Fruit fly (Drosophila melanogaster) whole organism, adult: Measurements from ENCODE around the gene Aos1.
A peak's percentile ranks its signal among the peaks of the same experiment; 100 is the strongest.

ENCODE experiments used
- CG11617 ChIP-seq: fragments of 200-800 bp; sonication (Bioruptor generic); optimal IDR thresholded peaks from 2 replicates; lab custom pipeline; 2017; ENCODE audit warnings: mild to moderate bottlenecking, missing biosample characterization, missing genetic modification reagents, missing genetic modification characterization
- CG12768 ChIP-seq: fragments of 200-800 bp; sonication (Bioruptor generic); optimal IDR thresholded peaks from 2 replicates; lab custom pipeline; 2017; ENCODE audit warnings: missing biosample characterization, missing genetic modification characterization, mild to moderate bottlenecking, moderate library complexity, missing genetic modification reagents
- CG14711 ChIP-seq: fragments of 200-800 bp; sonication (Bioruptor generic); optimal IDR thresholded peaks from 2 replicates; lab custom pipeline; 2018; ENCODE audit warnings: missing biosample characterization, mild to moderate bottlenecking, missing genetic modification characterization, moderate library complexity
- CG1620 ChIP-seq: fragments of 200-800 bp; sonication (Bioruptor generic); optimal IDR thresholded peaks from 2 replicates; lab custom pipeline; 2016; ENCODE audit warnings: missing biosample characterization, missing genetic modification characterization
- CG33017 ChIP-seq: fragments of 200-800 bp; sonication (Bioruptor generic); optimal IDR thresholded peaks from 2 replicates; lab custom pipeline; 2018; ENCODE audit warnings: missing biosample characterization, mild to moderate bottlenecking, missing genetic modification characterization, moderate library complexity
- CG5204 ChIP-seq: fragments of 200-800 bp; sonication (Bioruptor generic); optimal IDR thresholded peaks from 2 replicates; lab custom pipeline; 2016; ENCODE audit warnings: missing biosample characterization, missing genetic modification characterization
- CG7045 ChIP-seq: fragments of 200-800 bp; sonication (Bioruptor generic); optimal IDR thresholded peaks from 2 replicates; lab custom pipeline; 2017; ENCODE audit warnings: missing biosample characterization, mild to moderate bottlenecking, missing genetic modification characterization
- CG7101 ChIP-seq: fragments of 200-800 bp; sonication (Bioruptor generic); optimal IDR thresholded peaks from 2 replicates; lab custom pipeline; 2018; ENCODE audit warnings: missing biosample characterization, mild to moderate bottlenecking, missing genetic modification characterization, moderate library complexity
- Clk ChIP-seq: fragments of 200-800 bp; sonication (Bioruptor generic); optimal IDR thresholded peaks from 2 replicates; lab custom pipeline; 2017; ENCODE audit warnings: missing biosample characterization, missing genetic modification characterization
- Crg-1 ChIP-seq: fragments of 200-800 bp; sonication (Bioruptor generic); optimal IDR thresholded peaks from 2 replicates; lab custom pipeline; 2016; ENCODE audit warnings: missing biosample characterization, missing genetic modification characterization
- Hr96 ChIP-seq: fragments of 200-800 bp; sonication (Bioruptor generic); optimal IDR thresholded peaks from 2 replicates; lab custom pipeline; 2016; ENCODE audit warnings: missing biosample characterization, missing genetic modification characterization
- Mnt ChIP-seq: fragments of 200-800 bp; sonication (Bioruptor generic); optimal IDR thresholded peaks from 2 replicates; lab custom pipeline; 2016; ENCODE audit warnings: missing biosample characterization, mild to moderate bottlenecking, missing genetic modification characterization
- bab1 ChIP-seq: fragments of 200-800 bp; sonication (Bioruptor generic); optimal IDR thresholded peaks from 3 replicates; lab custom pipeline; 2019; ENCODE audit warnings: missing biosample characterization, mild to moderate bottlenecking, missing genetic modification characterization, moderate library complexity
- cic ChIP-seq: fragments of 200-800 bp; sonication (Bioruptor generic); optimal IDR thresholded peaks from 2 replicates; lab custom pipeline; 2017; ENCODE audit warnings: missing biosample characterization, mild to moderate bottlenecking, missing genetic modification characterization, moderate library complexity
- cnc ChIP-seq, 2 experiments: fragments of >200 bp; optimal IDR thresholded peaks; 2 replicates each; lab custom pipeline; 2017
- kay ChIP-seq: fragments of 200-800 bp; sonication (Bioruptor generic); peaks from one replicate; lab custom pipeline; 2016; ENCODE audit warnings: missing biosample characterization, missing genetic modification characterization, borderline replicate concordance
- ovo ChIP-seq: fragments of 200-800 bp; sonication (Bioruptor generic); optimal IDR thresholded peaks from 2 replicates; lab custom pipeline; 2016; ENCODE audit warnings: missing biosample characterization, missing genetic modification characterization
- pad ChIP-seq: fragments of 200-800 bp; sonication (Bioruptor generic); optimal IDR thresholded peaks from 3 replicates; lab custom pipeline; 2017; ENCODE audit warnings: missing biosample characterization, missing genetic modification characterization, mild to moderate bottlenecking, moderate library complexity, missing genetic modification reagents
- tj ChIP-seq: fragments of 200-800 bp; sonication (Bioruptor generic); optimal IDR thresholded peaks from 3 replicates; lab custom pipeline; 2017; ENCODE audit warnings: missing biosample characterization, mild to moderate bottlenecking, missing genetic modification characterization, moderate library complexity
- toe ChIP-seq: fragments of 200-800 bp; sonication (Bioruptor generic); optimal IDR thresholded peaks from 2 replicates; lab custom pipeline; 2016; ENCODE audit warnings: missing biosample characterization, missing genetic modification characterization

Aos1 gene

DNA sequence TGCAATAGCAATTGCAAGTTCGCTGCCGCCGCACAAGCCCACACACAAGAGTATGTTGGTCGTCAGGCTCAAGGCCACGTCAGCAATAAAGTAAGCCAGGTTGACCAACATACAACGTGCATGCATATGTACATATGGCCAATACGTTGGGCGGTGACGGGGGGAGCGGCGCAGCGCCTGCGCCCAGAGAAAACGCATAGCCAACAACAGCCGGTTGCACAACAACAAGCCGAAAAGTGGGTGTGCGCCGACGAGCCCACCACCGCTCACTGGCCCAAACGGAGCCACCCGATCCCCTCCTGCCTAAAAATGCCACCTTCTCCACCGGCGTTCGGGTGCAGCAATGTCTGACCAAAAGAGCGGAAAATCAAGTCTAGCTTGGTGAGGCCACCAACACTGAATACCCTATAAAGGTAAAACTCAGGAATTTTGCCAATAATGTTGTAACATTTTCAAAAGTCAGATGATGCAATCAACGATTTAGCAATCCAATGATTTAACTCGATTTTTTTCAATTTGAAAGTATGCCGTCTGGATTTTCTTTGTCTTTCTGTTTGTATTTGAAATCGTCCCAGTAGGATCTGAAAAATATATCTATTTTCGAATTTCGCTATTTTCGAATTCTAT is 18.4 kb upstream of the Aos1 start, which contains the start of gene CG5509:
Gene CG5509, plus strand, starts transcription at position 577 of the 627 bp plus-strand sequence.
- TF ChIP-seq tj (peak; percentile 66), cic (GFP tag; lab: Kevin White, UChicago) (peak; percentile 12), CG7101 (tag; lab: Kevin White, UChicago) (no peak)

- TF ChIP-seq bab1 (GFP tag; lab: Kevin White, UChicago) = peak; percentile 60
- TF ChIP-seq cic (GFP tag; lab: Kevin White, UChicago) = no peak
- no peak for TF ChIP-seq kay
- TF ChIP-seq toe = no peak
- peak; percentile 45 for TF ChIP-seq CG7045 (GFP tag; lab: Kevin White, UChicago)
- peak; percentile 25 for TF ChIP-seq CG7101 (tag; lab: Kevin White, UChicago)
- no peak for TF ChIP-seq cnc (optimal IDR thresholded peaks at IDR 0.05; lab: Kevin White, UChicago)
- TF ChIP-seq Hr96 (GFP tag; lab: Kevin White, UChicago) = no peak
- TF ChIP-seq ovo = no peak
- peak; percentile 66 for TF ChIP-seq CG12768
- no peak for TF ChIP-seq CG5204 (GFP tag; lab: Kevin White, UChicago)
- peak; percentile 46 for TF ChIP-seq CG14711 (tag; lab: Kevin White, UChicago)
- TF ChIP-seq tj = no peak
- TF ChIP-seq pad (GFP tag; lab: Kevin White, UChicago) = no peak
- TF ChIP-seq Crg-1 = no peak
- TF ChIP-seq Clk (GFP tag; lab: Kevin White, UChicago) = no peak
- no peak for TF ChIP-seq CG1620 (GFP tag; lab: Kevin White, UChicago)
- peak; percentile 39 for TF ChIP-seq CG33017 (tag; lab: Kevin White, UChicago)
- no peak for TF ChIP-seq Mnt (GFP tag; lab: Kevin White, UChicago)
- peak; percentile 4 for TF ChIP-seq CG11617
Observed at dm6 chr3R:12451376-12451775, 17.8 kb upstream of the Aos1 start.

- TF ChIP-seq Clk (GFP tag; lab: Kevin White, UChicago) (no peak), cic (GFP tag; lab: Kevin White, UChicago) (no peak), Mnt (GFP tag; lab: Kevin White, UChicago) (no peak), Hr96 (GFP tag; lab: Kevin White, UChicago) (no peak), CG14711 (tag; lab: Kevin White, UChicago) (no peak), CG12768 (no peak), CG1620 (GFP tag; lab: Kevin White, UChicago) (no peak), CG5204 (GFP tag; lab: Kevin White, UChicago) (no peak), CG11617 (no peak), CG7101 (tag; lab: Kevin White, UChicago) (no peak), pad (GFP tag; lab: Kevin White, UChicago) (no peak), bab1 (GFP tag; lab: Kevin White, UChicago) (no peak), kay (no peak), CG33017 (tag; lab: Kevin White, UChicago) (no peak)
Observed at dm6 chr3R:12450713-12451259, 17.2 kb upstream of the Aos1 start.

dm6 chr3R:12449617-12450242 is 16.1 kb upstream of the Aos1 start:
- peak; percentile 1 for TF ChIP-seq CG7045 (GFP tag; lab: Kevin White, UChicago)
- TF ChIP-seq tj = no peak

DNA sequence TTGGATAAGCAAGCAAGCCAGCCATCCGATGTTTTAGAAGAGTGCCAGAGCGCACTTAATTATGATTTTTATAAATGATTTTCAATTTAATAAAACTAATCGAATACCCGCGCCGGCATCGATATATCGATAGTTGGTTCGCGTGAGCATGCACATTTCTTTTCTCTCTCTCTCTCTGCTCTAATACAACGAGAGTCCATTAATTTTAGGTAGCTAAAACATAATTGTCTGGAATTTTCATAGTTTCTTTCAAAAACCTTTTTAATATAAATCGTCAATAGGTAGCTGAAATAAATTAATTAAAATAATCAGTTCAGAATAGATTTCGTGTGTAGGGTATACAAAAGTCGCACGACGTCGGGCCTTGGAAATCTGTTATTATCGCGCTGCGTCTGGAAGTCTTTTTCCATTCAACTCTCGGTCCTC is 15.3 kb upstream of the Aos1 start, which contains the start of gene CG18549:
Gene CG18549, plus strand, starts transcription at position 408 of the 426 bp plus-strand sequence.
- peak; percentile 83 for TF ChIP-seq tj
- peak; percentile 58 for TF ChIP-seq ovo
- TF ChIP-seq Mnt (GFP tag; lab: Kevin White, UChicago) = peak; percentile 95
- peak; percentile 89 for TF ChIP-seq pad (GFP tag; lab: Kevin White, UChicago)
- TF ChIP-seq toe = no peak
- TF ChIP-seq cnc (optimal IDR thresholded peaks at IDR 0.05; lab: Kevin White, UChicago) = peak in 1 of 2 experiments; percentile 15
- TF ChIP-seq Hr96 (GFP tag; lab: Kevin White, UChicago) = peak; percentile 99
- TF ChIP-seq CG5204 (GFP tag; lab: Kevin White, UChicago) = peak; percentile 97
- peak; percentile 98 for TF ChIP-seq cic (GFP tag; lab: Kevin White, UChicago)
- TF ChIP-seq CG14711 (tag; lab: Kevin White, UChicago) = peak; percentile 99
- peak; percentile 100 for TF ChIP-seq CG7101 (tag; lab: Kevin White, UChicago)
- peak; percentile 99 for TF ChIP-seq kay
- peak; percentile 96 for TF ChIP-seq CG11617
- TF ChIP-seq CG7045 (GFP tag; lab: Kevin White, UChicago) = peak; percentile 97
- TF ChIP-seq CG1620 (GFP tag; lab: Kevin White, UChicago) = peak; percentile 97
- TF ChIP-seq bab1 (GFP tag; lab: Kevin White, UChicago) = peak; percentile 100
- TF ChIP-seq CG33017 (tag; lab: Kevin White, UChicago) = peak; percentile 100
- peak; percentile 98 for TF ChIP-seq Crg-1
- peak; percentile 94 for TF ChIP-seq Clk (GFP tag; lab: Kevin White, UChicago)
- TF ChIP-seq CG12768 = peak; percentile 99

- no peak for TF ChIP-seq CG7101 (tag; lab: Kevin White, UChicago)
- no peak for TF ChIP-seq ovo
- no peak for TF ChIP-seq kay
- no peak for TF ChIP-seq cic (GFP tag; lab: Kevin White, UChicago)
- no peak for TF ChIP-seq CG11617
- no peak for TF ChIP-seq Crg-1
- TF ChIP-seq CG5204 (GFP tag; lab: Kevin White, UChicago) = no peak
- no peak for TF ChIP-seq Clk (GFP tag; lab: Kevin White, UChicago)
- TF ChIP-seq bab1 (GFP tag; lab: Kevin White, UChicago) = no peak
- no peak for TF ChIP-seq Mnt (GFP tag; lab: Kevin White, UChicago)
- no peak for TF ChIP-seq Hr96 (GFP tag; lab: Kevin White, UChicago)
- TF ChIP-seq tj = no peak
- no peak for TF ChIP-seq pad (GFP tag; lab: Kevin White, UChicago)
- TF ChIP-seq CG33017 (tag; lab: Kevin White, UChicago) = no peak
- TF ChIP-seq toe = no peak
- TF ChIP-seq CG12768 = no peak
- TF ChIP-seq CG1620 (GFP tag; lab: Kevin White, UChicago) = no peak
- no peak for TF ChIP-seq cnc (optimal IDR thresholded peaks at IDR 0.05; lab: Kevin White, UChicago)
- TF ChIP-seq CG14711 (tag; lab: Kevin White, UChicago) = no peak
Observed at dm6 chr3R:12448344-12448743, 14.7 kb upstream of the Aos1 start.
